Worm (Caenorhabditis elegans) whole organism, early embryonic: Measurements from ENCODE around the gene ceh-74.

Experiments
- B0310.2 ChIP-seq: sonication (generic microtip); optimal IDR thresholded peaks from 2 replicates; lab custom pipeline; 2016; ENCODE audit warnings: mild to moderate bottlenecking, missing genetic modification characterization, missing compliant biosample characterization
- F13C5.2 ChIP-seq: sonication (generic microtip); optimal IDR thresholded peaks from 2 replicates; lab custom pipeline; 2017; ENCODE audit warnings: mild to moderate bottlenecking, missing genetic modification characterization, inconsistent platforms, missing compliant biosample characterization
- aly-1 ChIP-seq: sonication (generic microtip); optimal IDR thresholded peaks from 2 replicates; lab custom pipeline; 2016; ENCODE audit warnings: missing genetic modification characterization, missing compliant biosample characterization
- ama-1 ChIP-seq: fragments of 150-350 bp; optimal IDR thresholded peaks from 2 replicates; lab custom pipeline; 2014
- ets-7 ChIP-seq: sonication (generic microtip); optimal IDR thresholded peaks from 2 replicates; lab custom pipeline; 2016; ENCODE audit warnings: missing genotype, missing genetic modification characterization, missing compliant biosample characterization
- flt-1 ChIP-seq: fragments of 200-800 bp; sonication (Bioruptor generic); IDR thresholded peaks from 2 replicates; pipeline ENCODE4 v1.3.6; 2022; ENCODE audit warnings: missing genetic modification characterization, missing compliant biosample characterization
- pes-1 ChIP-seq: fragments of 200-800 bp; sonication (Bioruptor generic); IDR thresholded peaks from 2 replicates; pipeline ENCODE4 v1.3.6; 2022; ENCODE audit warnings: missing genetic modification reagents, missing genetic modification characterization, missing compliant biosample characterization
- scrt-1 ChIP-seq: fragments of 200-800 bp; sonication (Bioruptor generic); IDR thresholded peaks from 2 replicates; pipeline ENCODE4 v1.3.6; 2022; ENCODE audit warnings: missing genetic modification characterization, missing compliant biosample characterization
- sea-1 ChIP-seq: fragments of 200-800 bp; sonication (Bioruptor generic); conservative IDR thresholded peaks from 2 replicates; pipeline ENCODE4 v1.3.6; 2022; ENCODE audit warnings: missing genetic modification characterization, missing compliant biosample characterization
- tbx-11 ChIP-seq: fragments of 200-800 bp; sonication (Bioruptor generic); IDR thresholded peaks from 2 replicates; pipeline ENCODE4 v1.3.6; 2022; ENCODE audit warnings: missing genetic modification characterization, missing compliant biosample characterization
- tra-4 ChIP-seq: sonication (generic microtip); optimal IDR thresholded peaks from 2 replicates; lab custom pipeline; 2017; ENCODE audit warnings: missing genetic modification characterization, missing compliant biosample characterization

- TF ChIP-seq B0310.2 (tag; lab: Kevin White, UChicago) (no peak), ama-1 (no peak), aly-1 (no peak), tra-4 (tag; lab: Kevin White, UChicago) (no peak), scrt-1 (GFP tag; lab: Robert Waterston, UW) (no peak), flt-1 (GFP tag; lab: Robert Waterston, UW) (no peak), pes-1 (GFP tag; lab: Robert Waterston, UW) (no peak), tbx-11 (GFP tag; lab: Robert Waterston, UW) (no peak), F13C5.2 (no peak), sea-1 (GFP tag; lab: Robert Waterston, UW) (no peak), ets-7 (tag; lab: Kevin White, UChicago) (no peak)
Observed at ce11 chrV:14197651-14198050, 19.8 kb downstream of the ceh-74 start.
